Fruit fly (Drosophila melanogaster) whole organism, adult: ENCODE data around the gene Pde1c.

ENCODE experiments used
- CG14711 ChIP-seq: fragments of 200-800 bp; sonication (Bioruptor generic); optimal IDR thresholded peaks from 2 replicates; lab custom pipeline; 2018; ENCODE audit warnings: missing biosample characterization, mild to moderate bottlenecking, missing genetic modification characterization, moderate library complexity
- CG5204 ChIP-seq: fragments of 200-800 bp; sonication (Bioruptor generic); optimal IDR thresholded peaks from 2 replicates; lab custom pipeline; 2016; ENCODE audit warnings: missing biosample characterization, missing genetic modification characterization
- Clk ChIP-seq: fragments of 200-800 bp; sonication (Bioruptor generic); optimal IDR thresholded peaks from 2 replicates; lab custom pipeline; 2017; ENCODE audit warnings: missing biosample characterization, missing genetic modification characterization

DNA sequence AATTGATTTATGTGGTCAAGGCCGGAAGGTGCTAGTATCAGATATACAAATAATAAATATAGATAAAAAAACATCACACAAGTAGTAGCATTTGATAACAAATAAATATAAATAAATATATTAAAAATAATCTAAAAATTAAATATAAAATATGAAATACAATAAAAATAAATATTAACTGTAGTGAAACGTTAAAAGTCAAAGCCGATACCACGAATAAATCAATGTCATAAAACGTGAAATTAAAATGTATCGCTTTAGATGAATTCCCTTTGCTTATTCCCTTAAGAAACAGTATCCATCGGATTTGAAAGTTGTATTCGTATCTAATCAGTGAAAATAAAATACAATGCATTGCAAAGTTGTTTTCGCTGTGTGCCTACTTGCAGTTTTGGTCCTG, 94.1 kb downstream of the Pde1c start, which contains the start of gene CG45012:
- TF ChIP-seq CG5204 (GFP tag; lab: Kevin White, UChicago): no peak
- TF ChIP-seq Clk (GFP tag; lab: Kevin White, UChicago): no peak
- no peak for TF ChIP-seq CG14711 (tag; lab: Kevin White, UChicago)
